Worm (Caenorhabditis elegans): Measurements from ENCODE around the gene tbc-9.

DNA sequence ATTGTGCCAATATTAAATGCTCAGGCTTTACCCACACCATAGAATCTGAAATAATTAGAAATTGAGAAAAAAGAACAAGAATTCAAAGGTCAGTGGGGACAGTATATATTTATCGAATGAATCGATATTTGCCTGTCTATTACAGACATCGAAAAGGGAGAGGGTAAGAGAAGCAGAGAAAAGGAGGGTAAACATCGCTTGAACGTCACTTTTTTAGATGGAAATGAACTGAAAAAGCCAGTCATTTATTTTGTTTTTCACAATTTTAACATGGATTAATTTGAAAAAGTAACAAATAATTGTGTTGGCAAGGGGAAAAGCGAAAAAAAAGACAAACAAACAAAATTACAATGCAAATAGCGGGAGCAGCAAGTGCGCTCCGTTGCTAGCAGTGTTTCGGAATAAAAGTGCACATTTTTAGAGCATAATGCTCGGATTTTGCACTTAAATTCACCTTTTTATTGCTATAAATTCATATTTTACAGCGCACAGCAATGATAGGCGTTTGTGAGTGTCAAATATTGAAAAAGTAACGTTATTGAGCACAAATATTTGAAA lies at the start of gene tbc-9:
- no peak for TF ChIP-seq W03F9.2 (tag; optimal IDR thresholded peaks at IDR 0.05)
- no peak for TF ChIP-seq him-1 (tag; optimal IDR thresholded peaks at IDR 0.05)

Measured in whole organism, L4/young adult.